Fruit fly (Drosophila melanogaster): ENCODE measurements around the gene CG42717.
A peak's percentile ranks its signal among the peaks of the same experiment; 100 is the strongest.

Gene CG42717

DNA sequence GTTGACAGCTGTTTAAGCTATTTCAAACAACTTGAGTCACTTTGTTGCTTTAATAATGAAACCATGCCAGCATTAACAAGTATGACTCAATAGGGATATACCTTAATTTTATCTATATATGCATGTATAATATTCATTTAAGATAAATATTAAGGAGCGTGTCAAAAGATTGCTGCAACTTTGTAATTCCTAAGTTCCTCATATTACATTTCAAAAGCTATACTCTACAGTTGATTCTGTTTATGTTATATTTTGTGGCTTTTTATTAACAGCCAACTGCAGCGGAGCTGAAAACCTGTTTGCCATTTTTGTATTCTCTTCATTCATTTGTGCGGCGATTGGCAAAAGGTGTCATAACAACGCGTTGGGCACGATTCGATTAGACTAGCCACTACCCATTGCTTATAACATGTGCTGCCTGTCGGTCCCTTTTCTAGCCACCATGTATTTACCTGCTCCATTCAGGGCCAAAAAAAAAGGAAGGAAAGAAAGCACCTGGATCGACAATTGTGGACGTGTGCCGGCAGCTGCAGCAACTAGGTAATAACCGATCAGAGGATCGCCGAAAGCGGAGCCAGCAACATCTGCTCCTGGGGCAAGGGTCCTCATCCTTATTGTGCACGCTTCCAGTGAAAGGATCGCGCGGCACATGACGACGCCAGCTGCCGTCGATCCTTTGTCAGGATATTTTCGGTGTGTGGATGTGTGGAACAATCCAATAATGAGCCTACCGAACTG lies 15.9 kb upstream of the CG42717 start (continued):
- TF ChIP-seq NfI (GFP tag; optimal IDR thresholded peaks at IDR 0.05): no peak
- TF ChIP-seq CG4282 (GFP tag; optimal IDR thresholded peaks at IDR 0.05): no peak
- no peak for TF ChIP-seq sens-2 (GFP tag; IDR thresholded peaks at IDR 0.05)
- no peak for TF ChIP-seq luna (GFP tag; optimal IDR thresholded peaks at IDR 0.05)
- TF ChIP-seq Camta (GFP tag; optimal IDR thresholded peaks at IDR 0.05): no peak
- TF ChIP-seq aop (GFP tag; IDR thresholded peaks at IDR 0.05): no peak
- no peak for TF ChIP-seq CG11504 (tag; optimal IDR thresholded peaks at IDR 0.05)
- no peak for TF ChIP-seq Deaf1 (tag; optimal IDR thresholded peaks at IDR 0.05)
- TF ChIP-seq CG11723 (GFP tag; optimal IDR thresholded peaks at IDR 0.05): no peak
- no peak for TF ChIP-seq CG2116 (GFP tag; optimal IDR thresholded peaks at IDR 0.05)
- no peak for TF ChIP-seq CG10959 (GFP tag; IDR thresholded peaks at IDR 0.05)
- TF ChIP-seq twi (tag; optimal IDR thresholded peaks at IDR 0.05): peak; percentile 72
- no peak for TF ChIP-seq CG7987 (GFP tag; optimal IDR thresholded peaks at IDR 0.05)
- TF ChIP-seq jigr1 (GFP tag; IDR thresholded peaks at IDR 0.05): no peak
- TF ChIP-seq H15 (GFP tag; IDR thresholded peaks at IDR 0.05): no peak
- TF ChIP-seq ac (GFP tag; optimal IDR thresholded peaks at IDR 0.05): peak; percentile 99
- TF ChIP-seq CG11247 (GFP tag; IDR thresholded peaks at IDR 0.05): no peak
- TF ChIP-seq emc (GFP tag; optimal IDR thresholded peaks at IDR 0.05): no peak
- TF ChIP-seq CG11560 (tag; IDR thresholded peaks at IDR 0.05): no peak
- TF ChIP-seq CG5245 (GFP tag; optimal IDR thresholded peaks at IDR 0.05): no peak
- TF ChIP-seq Med (GFP tag): peak; percentile 58
- TF ChIP-seq CG13296 (GFP tag; optimal IDR thresholded peaks at IDR 0.05): no peak
- no peak for TF ChIP-seq Nf-YB (GFP tag; optimal IDR thresholded peaks at IDR 0.05)
- TF ChIP-seq fd3F (GFP tag; optimal IDR thresholded peaks at IDR 0.05): no peak
- TF ChIP-seq CrebB (tag; optimal IDR thresholded peaks at IDR 0.05): no peak
- no peak for TF ChIP-seq CG7556 (GFP tag; optimal IDR thresholded peaks at IDR 0.05)
- 0 out of 2 replicates have a peak, but pooled peaks have one; percentile 5 for TF ChIP-seq amos (GFP tag; IDR thresholded peaks at IDR 0.05; ENCODE audit: partially characterized antibody)
- TF ChIP-seq pan (optimal IDR thresholded peaks at IDR 0.05): no peak
- no peak for TF ChIP-seq pan (GFP tag; optimal IDR thresholded peaks at IDR 0.05 in 1 of 2, IDR thresholded peaks at IDR 0.05 in 1 of 2)
- no peak for TF ChIP-seq Spps (tag; optimal IDR thresholded peaks at IDR 0.05)
- TF ChIP-seq CG11695 (GFP tag; IDR thresholded peaks at IDR 0.05): no peak
- TF ChIP-seq bigmax (GFP tag; optimal IDR thresholded peaks at IDR 0.05): no peak
- no peak for TF ChIP-seq CG31388 (GFP tag; optimal IDR thresholded peaks at IDR 0.05)
- TF ChIP-seq ase (GFP tag; IDR thresholded peaks at IDR 0.05): 0 out of 3 replicates have a peak, but pooled peaks have one; percentile 48
- no peak for TF ChIP-seq CG13424 (tag; optimal IDR thresholded peaks at IDR 0.05)
- TF ChIP-seq sima (GFP tag; optimal IDR thresholded peaks at IDR 0.05): no peak
- peak; percentile 51 for TF ChIP-seq Ets65A (GFP tag)
- TF ChIP-seq croc (GFP tag; conservative IDR thresholded peaks at IDR 0.05): no peak
- TF ChIP-seq hth (optimal IDR thresholded peaks at IDR 0.05): no peak
- no peak for TF ChIP-seq ham (GFP tag; IDR thresholded peaks at IDR 0.05)
- no peak for TF ChIP-seq caup (GFP tag; optimal IDR thresholded peaks at IDR 0.05; ENCODE audit: severe bottlenecking)
- peak; percentile 27; the same call in 1 of the 3 replicates for TF ChIP-seq row (GFP tag; IDR thresholded peaks at IDR 0.05)
- TF ChIP-seq CG14667 (GFP tag; IDR thresholded peaks at IDR 0.05): no peak
- no peak for TF ChIP-seq dysf (GFP tag; IDR thresholded peaks at IDR 0.05)
- TF ChIP-seq NC2β (GFP tag; optimal IDR thresholded peaks at IDR 0.05): no peak
- TF ChIP-seq ems (GFP tag; optimal IDR thresholded peaks at IDR 0.05): no peak
- TF ChIP-seq CG10431 (GFP tag; optimal IDR thresholded peaks at IDR 0.05): peak; percentile 74
- TF ChIP-seq TFAM (GFP tag; optimal IDR thresholded peaks at IDR 0.05): no peak
- TF ChIP-seq Rfx (GFP tag; IDR thresholded peaks at IDR 0.05): no peak
- TF ChIP-seq klu (GFP tag; IDR thresholded peaks at IDR 0.05): no peak
- TF ChIP-seq rib (GFP tag; IDR thresholded peaks at IDR 0.05): 0 out of 2 replicates have a peak, but pooled peaks have one; percentile 30

All from whole organism, embryonic.